Worm (Caenorhabditis elegans) whole organism, mixed stage, embryonic: ENCODE measurements around the gene lec-8.

Experiments
- M03D4.4 ChIP-seq: sonication (generic microtip); optimal IDR thresholded peaks from 2 replicates; lab custom pipeline; 2017; ENCODE audit warnings: mild to moderate bottlenecking, missing genetic modification characterization, missing compliant biosample characterization
- bed-3 ChIP-seq: fragments of 200-800 bp; sonication (Bioruptor generic); optimal IDR thresholded peaks from 3 replicates; lab custom pipeline; 2018; ENCODE audit warnings: mild to moderate bottlenecking, missing genetic modification characterization, moderate library complexity, missing compliant biosample characterization
- blmp-1 ChIP-seq: fragments of 150-350 bp; optimal IDR thresholded peaks from 2 replicates; lab custom pipeline; 2014; ENCODE audit warnings: missing biosample characterization, missing genetic modification characterization
- ceh-39 ChIP-seq: fragments of 150-350 bp; optimal IDR thresholded peaks from 2 replicates; lab custom pipeline; 2014; ENCODE audit warnings: missing biosample characterization, missing genetic modification characterization
- ceh-43 ChIP-seq: fragments of 200-800 bp; sonication (Bioruptor generic); optimal IDR thresholded peaks from 2 replicates; lab custom pipeline; 2018; ENCODE audit warnings: mild to moderate bottlenecking, missing genetic modification characterization, moderate library complexity, missing compliant biosample characterization
- ces-1 ChIP-seq: fragments of 150-350 bp; optimal IDR thresholded peaks from 2 replicates; lab custom pipeline; 2014; ENCODE audit warnings: missing biosample characterization, missing genetic modification reagents, missing genetic modification characterization
- cnd-1 ChIP-seq: fragments of 200-800 bp; sonication (Bioruptor generic); optimal IDR thresholded peaks from 2 replicates; lab custom pipeline; 2018; ENCODE audit warnings: mild to moderate bottlenecking, missing genetic modification characterization, missing compliant biosample characterization
- drap-1 ChIP-seq: fragments of 200-800 bp; sonication (Bioruptor generic); optimal IDR thresholded peaks from 3 replicates; lab custom pipeline; 2018; ENCODE audit warnings: mild to moderate bottlenecking, missing genetic modification characterization, missing compliant biosample characterization
- elt-1 ChIP-seq: sonication (generic microtip); optimal IDR thresholded peaks from 2 replicates; lab custom pipeline; 2017; ENCODE audit warnings: missing genetic modification characterization, mild to moderate bottlenecking, missing compliant biosample characterization, antibody characterized with exemption, moderate library complexity, borderline replicate concordance; ENCODE audit not compliant: insufficient read depth
- elt-3 ChIP-seq: fragments of 150-350 bp; optimal IDR thresholded peaks from 2 replicates; lab custom pipeline; 2014; ENCODE audit warnings: missing biosample characterization, missing genetic modification characterization
- flh-1 ChIP-seq: fragments of 200-800 bp; sonication (Bioruptor generic); optimal IDR thresholded peaks from 2 replicates; lab custom pipeline; 2018; ENCODE audit warnings: mild to moderate bottlenecking, missing genetic modification characterization, moderate library complexity, missing compliant biosample characterization
- ham-2 ChIP-seq: fragments of 200-800 bp; sonication (Bioruptor generic); optimal IDR thresholded peaks from 2 replicates; lab custom pipeline; 2018; ENCODE audit warnings: mild to moderate bottlenecking, missing genetic modification characterization, missing compliant biosample characterization
- hlh-1 ChIP-seq: fragments of 150-350 bp; optimal IDR thresholded peaks from 2 replicates; lab custom pipeline; 2014; ENCODE audit warnings: missing biosample characterization, missing genetic modification reagents, missing genetic modification characterization
- lin-13 ChIP-seq: fragments of 150-350 bp; optimal IDR thresholded peaks from 2 replicates; lab custom pipeline; 2014; ENCODE audit warnings: missing biosample characterization, missing genetic modification characterization
- lin-32 ChIP-seq: fragments of 200-800 bp; sonication (Bioruptor generic); optimal IDR thresholded peaks from 2 replicates; lab custom pipeline; 2018; ENCODE audit warnings: mild to moderate bottlenecking, missing genetic modification characterization, missing compliant biosample characterization
- mab-5 ChIP-seq: fragments of 150-350 bp; optimal IDR thresholded peaks from 2 replicates; lab custom pipeline; 2014; ENCODE audit warnings: missing biosample characterization, missing genetic modification characterization
- mep-1 ChIP-seq: fragments of 150-350 bp; optimal IDR thresholded peaks from 2 replicates; lab custom pipeline; 2017; ENCODE audit warnings: missing biosample characterization, missing genetic modification reagents, missing genetic modification characterization, inconsistent platforms
- mls-2 ChIP-seq: sonication (generic microtip); optimal IDR thresholded peaks from 2 replicates; lab custom pipeline; 2016; ENCODE audit warnings: mild to moderate bottlenecking, missing genetic modification characterization, moderate library complexity, missing compliant biosample characterization
- nhr-12 ChIP-seq: fragments of 150-350 bp; optimal IDR thresholded peaks from 2 replicates; lab custom pipeline; 2014; ENCODE audit warnings: missing biosample characterization, missing genetic modification characterization
- nhr-237 ChIP-seq: fragments of 150-350 bp; optimal IDR thresholded peaks from 2 replicates; lab custom pipeline; 2014; ENCODE audit warnings: missing biosample characterization, missing genetic modification characterization
- nhr-28 ChIP-seq: fragments of 150-350 bp; optimal IDR thresholded peaks from 2 replicates; lab custom pipeline; 2014; ENCODE audit warnings: missing biosample characterization, missing genetic modification characterization
- nhr-76 ChIP-seq: sonication (generic microtip); optimal IDR thresholded peaks from 2 replicates; lab custom pipeline; 2017; ENCODE audit warnings: missing biosample characterization, missing genetic modification characterization
- pha-4 ChIP-seq: fragments of 150-350 bp; optimal IDR thresholded peaks from 2 replicates; lab custom pipeline; 2018; ENCODE audit warnings: missing biosample characterization, missing genetic modification reagents, missing genetic modification characterization
- sem-2 ChIP-seq: fragments of 200-800 bp; sonication (Bioruptor generic); optimal IDR thresholded peaks from 2 replicates; lab custom pipeline; 2018; ENCODE audit warnings: mild to moderate bottlenecking, missing genetic modification characterization, missing compliant biosample characterization
- snpc-4 ChIP-seq: fragments of 150-350 bp; optimal IDR thresholded peaks from 2 replicates; lab custom pipeline; 2014; ENCODE audit warnings: missing biosample characterization, missing genetic modification characterization
- sptf-1 ChIP-seq: sonication (generic microtip); optimal IDR thresholded peaks from 2 replicates; lab custom pipeline; 2017; ENCODE audit warnings: mild to moderate bottlenecking, missing genetic modification characterization, moderate library complexity, missing compliant biosample characterization
- tbx-8 ChIP-seq: fragments of 200-800 bp; sonication (Bioruptor generic); optimal IDR thresholded peaks from 2 replicates; lab custom pipeline; 2018; ENCODE audit warnings: mild to moderate bottlenecking, missing genetic modification characterization, moderate library complexity, missing compliant biosample characterization
- unc-120 ChIP-seq: sonication (generic microtip); optimal IDR thresholded peaks from 2 replicates; lab custom pipeline; 2017; ENCODE audit warnings: missing genetic modification characterization, missing compliant biosample characterization; ENCODE audit not compliant: poor library complexity, severe bottlenecking
- unc-39 ChIP-seq: fragments of 150-350 bp; optimal IDR thresholded peaks from 2 replicates; lab custom pipeline; 2014; ENCODE audit warnings: missing biosample characterization, missing genetic modification characterization
- zip-8 ChIP-seq: fragments of 150-350 bp; optimal IDR thresholded peaks from 2 replicates; lab custom pipeline; 2014; ENCODE audit warnings: missing biosample characterization, missing genetic modification characterization
- ztf-11 ChIP-seq: fragments of 150-350 bp; optimal IDR thresholded peaks from 2 replicates; lab custom pipeline; 2014; ENCODE audit warnings: missing biosample characterization, missing genetic modification characterization

Gene lec-8

ce11 chrX:9872554-9872953 is 22.2 kb downstream of the lec-8 start, which contains the start of gene R07B1.8:
R07B1.8 (minus strand) TSS chrX:9872654.
- TF ChIP-seq lin-13 (tag; lab: Kevin White, UChicago) (no peak), flh-1 (GFP tag; lab: Kevin White, UChicago) (no peak), nhr-76 (tag; lab: Kevin White, UChicago) (no peak), ztf-11 (tag; lab: Kevin White, UChicago) (no peak), unc-120 (tag; lab: Kevin White, UChicago) (no peak), elt-3 (tag; lab: Kevin White, UChicago) (no peak), M03D4.4 (no peak), elt-1 (no peak), nhr-28 (no peak), lin-32 (GFP tag; lab: Kevin White, UChicago) (no peak), zip-8 (tag; lab: Kevin White, UChicago) (no peak)
- TF ChIP-seq, all 35 proteins: peak for 0

- TF ChIP-seq nhr-28 (no peak), ztf-11 (tag; lab: Kevin White, UChicago) (no peak), elt-3 (tag; lab: Kevin White, UChicago) (no peak), blmp-1 (no peak), hlh-1 (tag; lab: Kevin White, UChicago) (no peak), cnd-1 (tag; lab: Kevin White, UChicago) (no peak), lin-32 (GFP tag; lab: Kevin White, UChicago) (no peak), ceh-39 (tag; lab: Kevin White, UChicago) (no peak), mls-2 (no peak), ham-2 (GFP tag; lab: Kevin White, UChicago) (no peak), tbx-8 (GFP tag; lab: Kevin White, UChicago) (no peak)
Measured at ce11 chrX:9877117-9877516, 26.7 kb downstream of the lec-8 start, which contains the start of gene R07B1.9. R07B1.9 (plus strand) TSS chrX:9877417.

ce11 chrX:9882112-9882511 is 31.7 kb downstream of the lec-8 start, which contains the start of gene glo-1:
glo-1 (minus strand) TSS chrX:9882212.
- TF ChIP-seq mab-5 (tag; lab: Kevin White, UChicago): no peak
- no peak for TF ChIP-seq elt-1
- no peak for TF ChIP-seq sptf-1
- no peak for TF ChIP-seq nhr-76 (tag; lab: Kevin White, UChicago)

- no peak for TF ChIP-seq nhr-12 (tag; lab: Kevin White, UChicago)
- TF ChIP-seq mls-2: no peak
- no peak for TF ChIP-seq elt-3 (tag; lab: Kevin White, UChicago)
- TF ChIP-seq flh-1 (GFP tag; lab: Kevin White, UChicago): no peak
- no peak for TF ChIP-seq hlh-1 (tag; lab: Kevin White, UChicago)
- no peak for TF ChIP-seq mep-1 (tag; lab: Kevin White, UChicago)
- no peak for TF ChIP-seq ham-2 (GFP tag; lab: Kevin White, UChicago)
- TF ChIP-seq cnd-1 (tag; lab: Kevin White, UChicago): no peak
- TF ChIP-seq lin-13 (tag; lab: Kevin White, UChicago): no peak
- TF ChIP-seq snpc-4 (tag; lab: Kevin White, UChicago): no peak
- TF ChIP-seq tbx-8 (GFP tag; lab: Kevin White, UChicago): no peak
- TF ChIP-seq sptf-1: no peak
- no peak for TF ChIP-seq sem-2
- no peak for TF ChIP-seq drap-1 (GFP tag; lab: Kevin White, UChicago)
- no peak for TF ChIP-seq blmp-1
- TF ChIP-seq bed-3 (GFP tag; lab: Kevin White, UChicago): no peak
- TF ChIP-seq zip-8 (tag; lab: Kevin White, UChicago): no peak
Measured at ce11 chrX:9882572-9882971, 32.2 kb downstream of the lec-8 start.

ce11 chrX:9883837-9884324 is 33.5 kb downstream of the lec-8 start, which contains the start of gene mrp-4:
mrp-4 (plus strand) TSS chrX:9884274.
- TF ChIP-seq nhr-237 (tag; lab: Kevin White, UChicago) (no peak), ham-2 (GFP tag; lab: Kevin White, UChicago) (no peak), unc-39 (tag; lab: Kevin White, UChicago) (no peak), snpc-4 (tag; lab: Kevin White, UChicago) (no peak), nhr-12 (tag; lab: Kevin White, UChicago) (no peak), bed-3 (GFP tag; lab: Kevin White, UChicago) (no peak), elt-1 (no peak)

- no peak for TF ChIP-seq sem-2
- TF ChIP-seq mab-5 (tag; lab: Kevin White, UChicago): no peak
- TF ChIP-seq unc-120 (tag; lab: Kevin White, UChicago): no peak
- TF ChIP-seq ceh-43 (GFP tag; lab: Kevin White, UChicago): no peak
- TF ChIP-seq drap-1 (GFP tag; lab: Kevin White, UChicago): no peak
- no peak for TF ChIP-seq hlh-1 (tag; lab: Kevin White, UChicago)
- TF ChIP-seq unc-39 (tag; lab: Kevin White, UChicago): no peak
- TF ChIP-seq elt-1: no peak
- TF ChIP-seq pha-4 (tag; lab: Kevin White, UChicago): no peak
- no peak for TF ChIP-seq M03D4.4
- TF ChIP-seq flh-1 (GFP tag; lab: Kevin White, UChicago): no peak
- no peak for TF ChIP-seq blmp-1
- TF ChIP-seq snpc-4 (tag; lab: Kevin White, UChicago): no peak
- no peak for TF ChIP-seq sptf-1
- TF ChIP-seq ces-1 (GFP tag; lab: Kevin White, UChicago): no peak
- TF ChIP-seq nhr-28: no peak
Measured at ce11 chrX:9892323-9892722, 42.0 kb downstream of the lec-8 start, which contains the start of gene F21G4.1. F21G4.1 (minus strand) TSS chrX:9892328.
